Worm (Caenorhabditis elegans): ENCODE measurements around the gene nhr-187.

Gene nhr-187

DNA sequence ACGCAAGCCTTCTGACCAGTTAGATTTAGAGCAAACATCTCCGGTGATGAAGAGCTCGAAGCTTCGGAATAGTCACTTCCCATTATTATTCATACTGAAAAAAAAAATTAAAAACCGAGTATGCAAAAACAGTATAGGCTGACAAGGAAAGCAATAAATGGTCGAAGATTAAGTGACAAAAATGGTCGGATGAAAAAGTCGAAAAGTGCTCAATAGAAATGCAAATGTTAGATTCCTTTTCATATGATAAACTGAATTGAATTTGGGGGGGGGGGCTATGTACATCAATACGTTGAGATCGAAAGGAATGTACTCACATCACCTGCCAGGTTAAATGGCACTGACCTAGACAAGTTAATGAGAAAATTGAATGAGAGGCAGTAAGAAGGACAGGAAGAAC lies at the start of gene nhr-187:
Gene nhr-187 (minus strand): TSS at position 101 of the 400 bp plus-strand sequence.
- TF ChIP-seq mbf-1 (tag; optimal IDR thresholded peaks at IDR 0.05), result no peak
- no peak for TF ChIP-seq mab-5 (tag; optimal IDR thresholded peaks at IDR 0.05)
- TF ChIP-seq mdl-1 (tag; optimal IDR thresholded peaks at IDR 0.05), result no peak
- no peak for TF ChIP-seq sma-3 (GFP tag; optimal IDR thresholded peaks at IDR 0.05)
- TF ChIP-seq gmeb-1 (tag; optimal IDR thresholded peaks at IDR 0.05), result no peak

ce11 chrV:3912472-3912871 lies 49.7 kb upstream of the nhr-187 start, which contains the start of gene srx-68:
srx-68 (plus strand) TSS chrV:3912772.
- TF ChIP-seq ceh-16 (tag; optimal IDR thresholded peaks at IDR 0.05), result no peak
- no peak for TF ChIP-seq lin-11 (tag; optimal IDR thresholded peaks at IDR 0.05)
- TF ChIP-seq nhr-21 (tag; optimal IDR thresholded peaks at IDR 0.05), result no peak
- no peak for TF ChIP-seq skn-1 (tag; optimal IDR thresholded peaks at IDR 0.05)
- TF ChIP-seq nhr-11 (tag; optimal IDR thresholded peaks at IDR 0.05), result no peak
- no peak for TF ChIP-seq sma-3 (GFP tag; optimal IDR thresholded peaks at IDR 0.05)
- no peak for TF ChIP-seq nhr-23 (tag; optimal IDR thresholded peaks at IDR 0.05)
- TF ChIP-seq gmeb-1 (tag; optimal IDR thresholded peaks at IDR 0.05), result no peak
- TF ChIP-seq unc-62 (GFP tag; optimal IDR thresholded peaks at IDR 0.05), result no peak
- no peak for TF ChIP-seq blmp-1 (tag; optimal IDR thresholded peaks at IDR 0.05; ENCODE audit: insufficient read depth)
- TF ChIP-seq mbf-1 (tag; optimal IDR thresholded peaks at IDR 0.05), result no peak
- TF ChIP-seq Y55F3AM.14 (GFP tag; optimal IDR thresholded peaks at IDR 0.05), result no peak
- TF ChIP-seq alr-1 (tag; optimal IDR thresholded peaks at IDR 0.05), result no peak
- no peak for TF ChIP-seq F13H6.1 (tag; optimal IDR thresholded peaks at IDR 0.05)
- TF ChIP-seq mdl-1 (tag; optimal IDR thresholded peaks at IDR 0.05), result no peak
- TF ChIP-seq mab-5 (tag; optimal IDR thresholded peaks at IDR 0.05), result no peak
- no peak for TF ChIP-seq C34F6.9 (tag; optimal IDR thresholded peaks at IDR 0.05)
- no peak for TF ChIP-seq zag-1 (tag; optimal IDR thresholded peaks at IDR 0.05)

DNA sequence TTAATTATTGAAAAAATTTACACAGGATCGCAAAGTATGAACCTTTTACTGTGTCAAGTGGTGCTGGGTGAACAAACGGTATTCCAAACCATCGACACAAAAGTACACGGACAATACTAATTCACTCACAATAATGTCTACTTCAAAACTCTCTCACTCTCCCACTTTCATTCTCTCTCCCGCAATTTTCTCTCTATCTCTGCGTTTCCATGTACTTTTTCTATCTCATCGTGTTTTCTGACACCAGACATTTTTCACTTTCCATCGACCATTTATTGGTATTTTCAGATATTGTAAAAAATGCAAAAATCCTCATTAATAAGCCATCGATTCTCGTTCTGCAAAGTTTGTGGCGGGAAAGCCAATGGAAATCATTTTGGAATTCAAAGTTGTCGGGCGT lies 43.1 kb upstream of the nhr-187 start, which contains the start of gene nhr-156:
Gene nhr-156 (plus strand): TSS at position 266 of the 400 bp plus-strand sequence.
- TF ChIP-seq ztf-4 (tag; optimal IDR thresholded peaks at IDR 0.05), result no peak
- no peak for TF ChIP-seq aly-2 (tag; optimal IDR thresholded peaks at IDR 0.05)
- TF ChIP-seq blmp-1 (tag; optimal IDR thresholded peaks at IDR 0.05; ENCODE audit: insufficient read depth), result peak; percentile 9
- peak; percentile 6 for TF ChIP-seq nhr-129 (tag; optimal IDR thresholded peaks at IDR 0.05)
- peak; percentile 2 for TF ChIP-seq gmeb-1 (tag; optimal IDR thresholded peaks at IDR 0.05)

DNA sequence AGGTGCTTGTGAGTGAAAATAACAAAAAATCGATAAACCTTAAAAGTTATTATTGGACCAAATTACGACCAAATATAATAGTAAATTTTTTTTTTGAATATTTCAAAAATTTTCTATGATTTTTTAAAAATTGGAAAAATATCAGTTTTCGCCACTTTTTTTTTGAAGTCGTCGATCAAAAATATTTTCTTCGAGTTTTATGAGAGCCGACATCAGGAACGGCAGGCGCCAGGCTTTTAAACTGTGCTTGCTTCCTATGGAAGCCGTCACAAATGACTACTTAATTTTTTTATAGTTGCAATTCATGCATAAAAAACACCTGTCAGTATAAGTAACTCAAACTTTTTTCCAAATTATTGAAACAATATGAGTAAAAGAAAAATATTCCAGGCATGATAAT lies 40.7 kb upstream of the nhr-187 start:
- TF ChIP-seq snpc-4 (tag; optimal IDR thresholded peaks at IDR 0.05) (no peak), C34F6.9 (tag; optimal IDR thresholded peaks at IDR 0.05) (no peak), elt-1 (tag; optimal IDR thresholded peaks at IDR 0.05) (no peak), mab-5 (tag; optimal IDR thresholded peaks at IDR 0.05) (no peak), sem-4 (tag; optimal IDR thresholded peaks at IDR 0.05) (no peak)

- TF ChIP-seq elt-1 (tag; optimal IDR thresholded peaks at IDR 0.05) (no peak), nhr-237 (tag; optimal IDR thresholded peaks at IDR 0.05) (no peak), nhr-10 (tag; optimal IDR thresholded peaks at IDR 0.05) (no peak), nhr-12 (tag; optimal IDR thresholded peaks at IDR 0.05) (no peak), ztf-11 (tag; optimal IDR thresholded peaks at IDR 0.05) (no peak)
These were observed 39.9 kb upstream of the nhr-187 start, which contains the start of the genes str-229 and srh-190 for ce11 chrV:3902458-3903157. str-229 (minus strand) TSS chrV:3902558. srh-190 (plus strand) TSS chrV:3903107.

ce11 chrV:3900102-3900501 lies 37.4 kb upstream of the nhr-187 start, which contains the start of gene irld-22:
irld-22 (minus strand) TSS chrV:3900202.
- TF ChIP-seq nhr-129 (tag; optimal IDR thresholded peaks at IDR 0.05), result no peak
- no peak for TF ChIP-seq ztf-4 (tag; optimal IDR thresholded peaks at IDR 0.05)
- no peak for TF ChIP-seq F13H6.1 (tag; optimal IDR thresholded peaks at IDR 0.05)

DNA sequence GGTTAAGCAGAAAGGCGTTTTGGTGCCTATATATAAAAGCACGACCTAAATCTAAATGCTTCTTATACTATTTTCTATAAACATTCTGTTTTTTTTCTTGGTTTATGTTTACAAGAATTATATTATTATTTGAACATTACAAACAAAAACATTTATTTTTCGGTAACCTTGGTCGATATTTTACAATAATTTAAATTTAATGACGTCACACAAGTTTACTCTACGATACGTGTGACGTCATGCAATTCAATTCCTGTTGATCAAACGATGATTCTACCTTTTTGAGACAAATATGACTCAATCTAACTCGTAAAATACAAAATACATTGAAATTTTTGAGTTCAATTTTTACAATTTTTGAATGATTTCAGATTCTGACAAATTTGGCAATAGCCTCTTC lies 33.3 kb upstream of the nhr-187 start:
- no peak for TF ChIP-seq nhr-11 (tag; optimal IDR thresholded peaks at IDR 0.05)
- TF ChIP-seq unc-39 (tag; optimal IDR thresholded peaks at IDR 0.05), result no peak
- no peak for TF ChIP-seq F13H6.1 (tag; optimal IDR thresholded peaks at IDR 0.05)
- no peak for TF ChIP-seq nhr-129 (tag; optimal IDR thresholded peaks at IDR 0.05)
- no peak for TF ChIP-seq ZK546.5 (tag; optimal IDR thresholded peaks at IDR 0.05)
- no peak for TF ChIP-seq crh-2 (tag; optimal IDR thresholded peaks at IDR 0.05)
- TF ChIP-seq C34F6.9 (tag; optimal IDR thresholded peaks at IDR 0.05), result no peak
- TF ChIP-seq blmp-1 (tag; optimal IDR thresholded peaks at IDR 0.05; ENCODE audit: insufficient read depth), result no peak
- no peak for TF ChIP-seq nhr-10 (tag; optimal IDR thresholded peaks at IDR 0.05)
- no peak for TF ChIP-seq mab-5 (tag; optimal IDR thresholded peaks at IDR 0.05)
- no peak for TF ChIP-seq ceh-82 (tag; optimal IDR thresholded peaks at IDR 0.05)
- no peak for TF ChIP-seq snpc-4 (tag; optimal IDR thresholded peaks at IDR 0.05)

All from whole organism, L2 larva.